Worm (Caenorhabditis elegans) whole organism, L4 larva: ENCODE data around the gene B0432.7.

Source experiments
- aly-2 ChIP-seq: sonication (generic microtip); optimal IDR thresholded peaks from 2 replicates; lab custom pipeline; 2018; ENCODE audit warnings: missing biosample characterization, missing genetic modification characterization
- ama-1 ChIP-seq: fragments of 150-350 bp; optimal IDR thresholded peaks from 2 replicates; lab custom pipeline; 2014; ENCODE audit warnings: inconsistent platforms, mixed read lengths
- ceh-28 ChIP-seq: fragments of 150-350 bp; optimal IDR thresholded peaks from 2 replicates; lab custom pipeline; 2014; ENCODE audit warnings: missing biosample characterization, missing genetic modification reagents, missing genetic modification characterization
- fkh-10 ChIP-seq: fragments of 150-350 bp; optimal IDR thresholded peaks from 2 replicates; lab custom pipeline; 2014; ENCODE audit warnings: missing biosample characterization, missing genetic modification reagents, missing genetic modification characterization
- jun-1 ChIP-seq: fragments of 150-350 bp; optimal IDR thresholded peaks from 2 replicates; lab custom pipeline; 2014; ENCODE audit warnings: missing biosample characterization, missing genetic modification reagents, missing genetic modification characterization
- lin-13 ChIP-seq: fragments of 150-350 bp; optimal IDR thresholded peaks from 2 replicates; lab custom pipeline; 2014; ENCODE audit warnings: missing biosample characterization, missing genetic modification reagents, missing genetic modification characterization
- lin-39 ChIP-seq: fragments of 150-350 bp; optimal IDR thresholded peaks from 2 replicates; lab custom pipeline; 2014; ENCODE audit warnings: missing biosample characterization, missing genetic modification reagents, missing genetic modification characterization
- nhr-11 ChIP-seq: fragments of 150-350 bp; optimal IDR thresholded peaks from 2 replicates; lab custom pipeline; 2014; ENCODE audit warnings: missing biosample characterization, missing genetic modification characterization
- nhr-25 ChIP-seq: sonication (generic microtip); optimal IDR thresholded peaks from 2 replicates; lab custom pipeline; 2017; ENCODE audit warnings: missing genetic modification characterization, mild to moderate bottlenecking, missing compliant biosample characterization, antibody characterized with exemption, moderate library complexity, borderline replicate concordance; ENCODE audit not compliant: insufficient read depth
- nhr-76 ChIP-seq: fragments of 150-350 bp; optimal IDR thresholded peaks from 2 replicates; lab custom pipeline; 2014; ENCODE audit warnings: missing biosample characterization, missing genetic modification characterization
- unc-62 ChIP-seq, 3 experiments: fragments of 150-350 bp in 1 of 3; sonication (generic microtip); optimal IDR thresholded peaks in 2 of 3; peaks in 1 of 3; 1 replicate in 1 of 3; 2 replicates in 2 of 3; lab custom pipeline; 2014 to 2017; ENCODE audit warnings: missing biosample characterization in 3 of 3, missing genetic modification characterization in 3 of 3, missing genetic modification reagents in 3 of 3, missing genotype in 1 of 3
- zag-1 ChIP-seq: fragments of 150-350 bp; optimal IDR thresholded peaks from 2 replicates; lab custom pipeline; 2014; ENCODE audit warnings: missing biosample characterization, missing genetic modification characterization
- zip-11 ChIP-seq: fragments of 200-800 bp; sonication (Bioruptor generic); IDR thresholded peaks from 2 replicates; pipeline ENCODE4 v1.3.6; 2022; ENCODE audit warnings: missing genetic modification characterization, missing compliant biosample characterization
- zip-2 ChIP-seq: fragments of 150-350 bp; optimal IDR thresholded peaks from 2 replicates; lab custom pipeline; 2014; ENCODE audit warnings: missing biosample characterization, missing genetic modification characterization

- TF ChIP-seq zip-2 (tag; lab: Kevin White, UChicago) (no peak), lin-13 (GFP tag; lab: Kevin White, UChicago) (no peak), zip-11 (GFP tag; lab: Robert Waterston, UW) (no peak), fkh-10 (GFP tag; lab: Kevin White, UChicago) (no peak), lin-39 (tag; lab: Kevin White, UChicago) (no peak), ama-1 (no peak), jun-1 (no peak), nhr-76 (tag; lab: Kevin White, UChicago) (no peak), zag-1 (tag; lab: Kevin White, UChicago) (no peak), nhr-25 (tag; lab: Kevin White, UChicago) (no peak), unc-62 (GFP tag; optimal IDR thresholded peaks at IDR 0.05 in 1 of 2; lab: Kevin White, UChicago) (no peak), unc-62 (tag; optimal IDR thresholded peaks at IDR 0.05; lab: Kevin White, UChicago) (no peak), ceh-28 (tag; lab: Kevin White, UChicago) (no peak), nhr-11 (tag; lab: Kevin White, UChicago) (no peak), aly-2 (tag; lab: Kevin White, UChicago) (no peak)
Observed at ce11 chrII:219846-220503, 53.8 kb downstream of the B0432.7 start.
